Worm (Caenorhabditis elegans) whole organism, L4 larva: Measurements from ENCODE around the gene spp-27.

ENCODE experiments used
- D1046.2 ChIP-seq: fragments of 200-800 bp; sonication (Bioruptor generic); IDR thresholded peaks from 2 replicates; pipeline ENCODE4 v1.3.6; 2022; ENCODE audit warnings: missing genetic modification characterization, missing compliant biosample characterization
- F10B5.3 ChIP-seq: sonication (generic microtip); optimal IDR thresholded peaks from 2 replicates; lab custom pipeline; 2016; ENCODE audit warnings: mild to moderate bottlenecking, missing genetic modification characterization, missing compliant biosample characterization
- F26F4.8 ChIP-seq: fragments of 200-800 bp; sonication (Bioruptor generic); conservative IDR thresholded peaks from 2 replicates; pipeline ENCODE4 v1.3.6; 2022; ENCODE audit warnings: missing genetic modification characterization, missing compliant biosample characterization
- F49E8.2 ChIP-seq: sonication (generic microtip); optimal IDR thresholded peaks from 2 replicates; lab custom pipeline; 2016; ENCODE audit warnings: missing compliant biosample characterization, mild to moderate bottlenecking, missing genetic modification characterization, borderline replicate concordance
- R02D3.7 ChIP-seq: fragments of 150-350 bp; sonication (generic microtip); optimal IDR thresholded peaks from 3 replicates; lab custom pipeline; 2014; ENCODE audit warnings: missing biosample characterization, missing genetic modification characterization
- T26A8.4 ChIP-seq: fragments of 200-800 bp; sonication (Bioruptor generic); IDR thresholded peaks from 2 replicates; pipeline ENCODE4 v1.3.6; 2022; ENCODE audit warnings: missing genetic modification characterization, missing compliant biosample characterization
- Y105C5A.15 ChIP-seq: fragments of 200-800 bp; sonication (Bioruptor generic); IDR thresholded peaks from 2 replicates; pipeline ENCODE4 v1.3.6; 2022; ENCODE audit warnings: missing genetic modification characterization, missing compliant biosample characterization
- ZK546.5 ChIP-seq, 2 experiments: sonication (generic microtip); optimal IDR thresholded peaks; 2 replicates each; lab custom pipeline; 2017; ENCODE audit warnings: missing biosample characterization in 2 of 2, missing genetic modification characterization in 2 of 2
- ama-1 ChIP-seq: fragments of 150-350 bp; optimal IDR thresholded peaks from 2 replicates; lab custom pipeline; 2014; ENCODE audit warnings: inconsistent platforms, mixed read lengths
- attf-4 ChIP-seq: sonication (generic microtip); optimal IDR thresholded peaks from 3 replicates; lab custom pipeline; 2017; ENCODE audit warnings: missing biosample characterization, missing genetic modification characterization
- ceh-44 ChIP-seq: fragments of 200-800 bp; sonication (Bioruptor generic); IDR thresholded peaks from 2 replicates; pipeline ENCODE4 v1.3.6; 2022; ENCODE audit warnings: missing genetic modification reagents, missing genetic modification characterization, missing compliant biosample characterization
- ces-1 ChIP-seq: fragments of 150-350 bp; sonication (generic microtip); optimal IDR thresholded peaks from 4 replicates; lab custom pipeline; 2014; ENCODE audit warnings: missing biosample characterization, missing genetic modification reagents, missing genetic modification characterization
- ctbp-1 ChIP-seq: fragments of 200-800 bp; sonication (Bioruptor generic); IDR thresholded peaks from 2 replicates; pipeline ENCODE4 v1.3.6; 2022; ENCODE audit warnings: missing genetic modification reagents, missing genetic modification characterization, missing compliant biosample characterization
- daf-12 ChIP-seq: fragments of 150-350 bp; optimal IDR thresholded peaks from 2 replicates; lab custom pipeline; 2014; ENCODE audit warnings: missing biosample characterization, missing genetic modification reagents, missing genetic modification characterization
- daf-19 ChIP-seq: fragments of 200-800 bp; sonication (Bioruptor generic); conservative IDR thresholded peaks from 2 replicates; pipeline ENCODE4 v1.3.6; 2022; ENCODE audit warnings: missing genetic modification characterization, missing compliant biosample characterization
- dmd-6 ChIP-seq: fragments of 200-800 bp; sonication (Bioruptor generic); IDR thresholded peaks from 2 replicates; pipeline ENCODE4 v1.3.6; 2022; ENCODE audit warnings: missing genetic modification reagents, missing genetic modification characterization, missing compliant biosample characterization
- dve-1 ChIP-seq: sonication (generic microtip); optimal IDR thresholded peaks from 2 replicates; lab custom pipeline; 2017; ENCODE audit warnings: antibody characterized with exemption, mild to moderate bottlenecking, missing genetic modification characterization, missing compliant biosample characterization; ENCODE audit not compliant: insufficient read depth
- gei-8 ChIP-seq: fragments of 200-800 bp; sonication (Bioruptor generic); optimal IDR thresholded peaks from 2 replicates; lab custom pipeline; 2018; ENCODE audit warnings: mild to moderate bottlenecking, missing genetic modification characterization, missing compliant biosample characterization
- hlh-11 ChIP-seq: fragments of 200-800 bp; sonication (Bioruptor generic); optimal IDR thresholded peaks from 2 replicates; lab custom pipeline; 2018; ENCODE audit warnings: mild to moderate bottlenecking, missing genetic modification characterization, missing compliant biosample characterization
- jun-1 ChIP-seq: fragments of 150-350 bp; optimal IDR thresholded peaks from 2 replicates; lab custom pipeline; 2014; ENCODE audit warnings: missing biosample characterization, missing genetic modification reagents, missing genetic modification characterization
- lim-7 ChIP-seq: fragments of 200-800 bp; sonication (Bioruptor generic); IDR thresholded peaks from 2 replicates; pipeline ENCODE4 v1.3.6; 2022; ENCODE audit warnings: missing genetic modification characterization, missing compliant biosample characterization
- lin-13 ChIP-seq: fragments of 150-350 bp; optimal IDR thresholded peaks from 2 replicates; lab custom pipeline; 2014; ENCODE audit warnings: missing biosample characterization, missing genetic modification reagents, missing genetic modification characterization
- lin-38 ChIP-seq: fragments of 200-800 bp; sonication (Bioruptor generic); IDR thresholded peaks from 2 replicates; pipeline ENCODE4 v1.3.6; 2022; ENCODE audit warnings: missing genetic modification reagents, missing genetic modification characterization, missing compliant biosample characterization
- lsy-2 ChIP-seq, 2 experiments: fragments of 150-350 bp in 1 of 2; sonication (generic microtip) in 1 of 2; optimal IDR thresholded peaks; 2 replicates each; lab custom pipeline; 2014 to 2017; ENCODE audit warnings: missing biosample characterization in 2 of 2, missing genetic modification characterization in 2 of 2
- mes-2 ChIP-seq: sonication (generic microtip); optimal IDR thresholded peaks from 2 replicates; lab custom pipeline; 2016; ENCODE audit warnings: missing genotype, mild to moderate bottlenecking, missing genetic modification characterization, missing compliant biosample characterization; ENCODE audit not compliant: poor library complexity, severe bottlenecking
- mxl-3 ChIP-seq: fragments of 200-800 bp; sonication (Bioruptor generic); optimal IDR thresholded peaks from 2 replicates; lab custom pipeline; 2018; ENCODE audit warnings: mild to moderate bottlenecking, missing genetic modification characterization, missing compliant biosample characterization
- nhr-28 ChIP-seq: fragments of 150-350 bp; optimal IDR thresholded peaks from 2 replicates; lab custom pipeline; 2014; ENCODE audit warnings: missing biosample characterization, missing genetic modification characterization
- nhr-48 ChIP-seq: sonication (generic microtip); optimal IDR thresholded peaks from 2 replicates; lab custom pipeline; 2016; ENCODE audit warnings: mild to moderate bottlenecking, missing genetic modification characterization, missing compliant biosample characterization
- set-16 ChIP-seq: fragments of 200-800 bp; sonication (Bioruptor generic); IDR thresholded peaks from 2 replicates; pipeline ENCODE4 v1.3.6; 2022; ENCODE audit warnings: missing genetic modification reagents, missing genetic modification characterization, missing compliant biosample characterization
- skn-1 ChIP-seq: fragments of 150-350 bp; optimal IDR thresholded peaks from 2 replicates; lab custom pipeline; 2014; ENCODE audit warnings: missing biosample characterization, missing genetic modification characterization
- tag-97 ChIP-seq: fragments of 200-800 bp; sonication (Bioruptor generic); IDR thresholded peaks from 2 replicates; pipeline ENCODE4 v1.3.6; 2022; ENCODE audit warnings: missing genetic modification characterization, missing compliant biosample characterization
- tra-1 ChIP-seq: fragments of 200-800 bp; sonication (Bioruptor generic); IDR thresholded peaks from 2 replicates; pipeline ENCODE4 v1.3.6; 2022; ENCODE audit warnings: missing genetic modification reagents, missing genetic modification characterization, missing compliant biosample characterization
- unc-62 ChIP-seq, 3 experiments: fragments of 150-350 bp in 1 of 3; sonication (generic microtip); optimal IDR thresholded peaks in 2 of 3; peaks in 1 of 3; 1 replicate in 1 of 3; 2 replicates in 2 of 3; lab custom pipeline; 2014 to 2017; ENCODE audit warnings: missing biosample characterization in 3 of 3, missing genetic modification characterization in 3 of 3, missing genetic modification reagents in 3 of 3, missing genotype in 1 of 3
- vab-7 ChIP-seq: fragments of 200-800 bp; sonication (Bioruptor generic); IDR thresholded peaks from 2 replicates; pipeline ENCODE4 v1.3.6; 2022; ENCODE audit warnings: missing genetic modification reagents, missing genetic modification characterization, missing compliant biosample characterization
- zfp-3 ChIP-seq: fragments of 200-800 bp; sonication (Bioruptor generic); conservative IDR thresholded peaks from 2 replicates; pipeline ENCODE4 v1.3.6; 2022; ENCODE audit warnings: missing genetic modification reagents, missing genetic modification characterization, missing compliant biosample characterization
- ztf-7 ChIP-seq: fragments of 150-350 bp; optimal IDR thresholded peaks from 2 replicates; lab custom pipeline; 2014; ENCODE audit warnings: missing biosample characterization, missing genetic modification characterization

The spp-27 gene

ce11 chrV:6513356-6513755 lies 43.6 kb downstream of the spp-27 start:
- peak; percentile 63 for TF ChIP-seq mxl-3 (GFP tag; lab: Kevin White, UChicago)
- TF ChIP-seq lin-38 (GFP tag; lab: Robert Waterston, UW): peak; percentile 17; the same call in 1 of the 2 replicates
- 0 out of 2 replicates have a peak, but pooled peaks have one; percentile 8 for TF ChIP-seq set-16 (GFP tag; lab: Robert Waterston, UW)
- TF ChIP-seq ceh-44 (GFP tag; lab: Robert Waterston, UW): no peak
- TF ChIP-seq R02D3.7: no peak
- peak; percentile 29 for TF ChIP-seq hlh-11
- TF ChIP-seq ctbp-1 (GFP tag; lab: Robert Waterston, UW): 0 out of 2 replicates have a peak, but pooled peaks have one; percentile 7
- TF ChIP-seq nhr-48 (tag; lab: Kevin White, UChicago): peak; percentile 2
- no peak for TF ChIP-seq lsy-2 (tag; optimal IDR thresholded peaks at IDR 0.05; lab: Kevin White, UChicago)
- TF ChIP-seq nhr-28 (tag; lab: Kevin White, UChicago): peak; percentile 6

ce11 chrV:6511121-6511520 lies 45.8 kb downstream of the spp-27 start, which contains the start of gene ubh-1:
TSS of gene ubh-1 (minus strand) at chrV:6511409.
- TF ChIP-seq daf-12 (tag; lab: Kevin White, UChicago) (no peak), mes-2 (tag; lab: Kevin White, UChicago) (peak; percentile 25), T26A8.4 (GFP tag; lab: Robert Waterston, UW) (peak; percentile 46), unc-62 (GFP tag; optimal IDR thresholded peaks at IDR 0.05 in 1 of 2; lab: Kevin White, UChicago) (peak in 1 of 2 experiments; percentile 96), unc-62 (tag; optimal IDR thresholded peaks at IDR 0.05; lab: Kevin White, UChicago) (no peak)

ce11 chrV:6510622-6511021 lies 46.3 kb downstream of the spp-27 start:
- TF ChIP-seq lin-13 (GFP tag; lab: Kevin White, UChicago): no peak
- peak in 1 of 2 experiments; percentile 44 for TF ChIP-seq lsy-2 (tag; optimal IDR thresholded peaks at IDR 0.05; lab: Kevin White, UChicago)
- no peak for TF ChIP-seq jun-1 (tag; lab: Kevin White, UChicago)

ce11 chrV:6509717-6510116 lies 47.2 kb downstream of the spp-27 start, which contains the start of gene ubh-2:
TSS of gene ubh-2 (minus strand) at chrV:6509817.
- TF ChIP-seq attf-4 (tag; lab: Kevin White, UChicago) (no peak), lim-7 (GFP tag; lab: Robert Waterston, UW) (no peak), D1046.2 (no peak), gei-8 (GFP tag; lab: Kevin White, UChicago) (no peak), skn-1 (no peak), ZK546.5 (tag; optimal IDR thresholded peaks at IDR 0.05; lab: Kevin White, UChicago) (no peak)

ce11 chrV:6508703-6509102 lies 48.2 kb downstream of the spp-27 start, which contains the start of gene ubh-3:
TSS of gene ubh-3 (minus strand) at chrV:6508803.
- TF ChIP-seq F26F4.8 (no peak), tag-97 (GFP tag; lab: Robert Waterston, UW) (no peak), F10B5.3 (no peak), gei-8 (GFP tag; lab: Kevin White, UChicago) (no peak), zfp-3 (GFP tag; lab: Robert Waterston, UW) (no peak), tra-1 (GFP tag; lab: Robert Waterston, UW) (no peak), lin-13 (GFP tag; lab: Kevin White, UChicago) (no peak), dve-1 (tag; lab: Kevin White, UChicago) (no peak), daf-12 (tag; lab: Kevin White, UChicago) (no peak), daf-19 (GFP tag; lab: Robert Waterston, UW) (no peak), vab-7 (GFP tag; lab: Robert Waterston, UW) (no peak), ama-1 (no peak), F49E8.2 (no peak), ztf-7 (no peak), ces-1 (GFP tag; lab: Kevin White, UChicago) (no peak), Y105C5A.15 (GFP tag; lab: Robert Waterston, UW) (no peak), dmd-6 (GFP tag; lab: Robert Waterston, UW) (no peak)
- TF ChIP-seq, all 104 proteins: peak for 0
